Worm (Caenorhabditis elegans): ENCODE measurements around the gene srbc-56.
"Not testable (repeated sequence)": the region's sequence is repeated elsewhere in the genome, so short reads cannot be mapped to it uniquely, and the experiment has no call there.

DNA sequence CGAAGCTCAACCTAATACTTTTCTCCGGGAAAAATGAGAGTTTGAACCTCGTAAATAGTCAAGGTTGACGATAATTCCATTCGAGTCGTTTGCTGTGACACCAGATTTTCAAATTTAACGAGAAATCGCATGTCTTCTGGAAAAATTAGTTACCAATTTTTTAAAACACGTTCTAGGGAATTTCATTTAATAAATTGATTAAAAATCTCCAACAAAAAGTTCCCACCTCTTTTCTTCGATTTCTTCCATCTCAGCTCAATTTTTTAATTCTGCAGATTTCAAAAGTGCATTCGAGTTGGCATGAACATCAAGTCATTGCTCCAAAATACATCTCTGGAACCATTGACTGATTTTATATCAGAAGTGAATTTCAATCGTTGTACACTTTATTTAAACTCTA lies 19.5 kb downstream of the srbc-56 start, which contains the start of gene nhr-282:
- not testable (repeated sequence) for TF ChIP-seq nhr-237 (tag; optimal IDR thresholded peaks at IDR 0.05); snpc-4 (tag; optimal IDR thresholded peaks at IDR 0.05); hmg-1.1 (GFP tag; IDR thresholded peaks at IDR 0.05); unc-39 (tag; optimal IDR thresholded peaks at IDR 0.05); ztf-11 (tag; optimal IDR thresholded peaks at IDR 0.05); mxl-2 (GFP tag; conservative IDR thresholded peaks at IDR 0.05); nhr-102 (tag; optimal IDR thresholded peaks at IDR 0.05); ces-1 (GFP tag; optimal IDR thresholded peaks at IDR 0.05); rbr-2 (tag; optimal IDR thresholded peaks at IDR 0.05); jun-1 (tag; optimal IDR thresholded peaks at IDR 0.05); nhr-6 (tag; optimal IDR thresholded peaks at IDR 0.05); R02D3.7 (tag; optimal IDR thresholded peaks at IDR 0.05); cey-2 (tag; optimal IDR thresholded peaks at IDR 0.05; ENCODE audit: borderline replicate concordance, insufficient read depth)

Data from whole organism, L4 larva.